Comparison of ENCODE assay signal across 4 fruit fly cellular contexts in the genomic region with DNA sequence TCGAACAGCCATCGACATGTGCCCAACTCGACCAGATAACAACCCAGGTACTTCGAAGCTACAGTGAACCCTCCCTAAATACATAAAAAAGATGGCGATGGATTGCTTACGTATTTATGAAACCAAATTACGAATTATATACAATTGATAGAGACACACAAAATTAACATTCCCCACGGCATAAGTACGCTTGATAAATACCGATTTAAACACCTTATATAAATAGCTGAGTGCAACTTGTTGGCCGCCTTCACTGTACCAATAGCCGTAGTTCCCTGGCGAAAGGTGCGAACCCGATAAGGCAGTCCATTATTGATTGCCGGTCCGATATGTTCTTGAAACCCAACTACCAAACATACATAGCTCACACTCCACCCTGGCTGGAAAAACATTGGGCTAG.
TF ChIP-seq lines count a peak whose summit lies in the region.

No protein-coding gene starts in this region.

- TF ChIP-seq CTCF in whole organism, embryonic (GFP tag; optimal IDR thresholded peaks at IDR 0.05; lab: Kevin White, UChicago): no peak

TF ChIP-seq in whole organism, adult, 20 proteins besides CTCF, POLR2A, EP300 and RAD21:
- TF ChIP-seq ovo (GFP tag; optimal IDR thresholded peaks at IDR 0.05; lab: Kevin White, UChicago) (no peak), cnc (optimal IDR thresholded peaks at IDR 0.05; lab: Kevin White, UChicago) (no peak), kay (GFP tag; lab: Kevin White, UChicago; ENCODE audit: borderline replicate concordance) (no peak), CG5204 (GFP tag; optimal IDR thresholded peaks at IDR 0.05; lab: Kevin White, UChicago) (no peak), pad (GFP tag; optimal IDR thresholded peaks at IDR 0.05; lab: Kevin White, UChicago) (no peak), cic (GFP tag; optimal IDR thresholded peaks at IDR 0.05; lab: Kevin White, UChicago) (no peak), CG1620 (GFP tag; optimal IDR thresholded peaks at IDR 0.05; lab: Kevin White, UChicago) (no peak), CG33017 (tag; optimal IDR thresholded peaks at IDR 0.05; lab: Kevin White, UChicago) (no peak), CG11617 (GFP tag; optimal IDR thresholded peaks at IDR 0.05; lab: Kevin White, UChicago) (peak; percentile 23), Clk (GFP tag; optimal IDR thresholded peaks at IDR 0.05; lab: Kevin White, UChicago) (no peak), CG7045 (GFP tag; optimal IDR thresholded peaks at IDR 0.05; lab: Kevin White, UChicago) (no peak), toe (GFP tag; optimal IDR thresholded peaks at IDR 0.05; lab: Kevin White, UChicago) (no peak), Hr96 (GFP tag; optimal IDR thresholded peaks at IDR 0.05; lab: Kevin White, UChicago) (peak; percentile 55), tj (GFP tag; optimal IDR thresholded peaks at IDR 0.05; lab: Kevin White, UChicago) (no peak), CG7101 (tag; optimal IDR thresholded peaks at IDR 0.05; lab: Kevin White, UChicago) (peak; percentile 34), CG14711 (tag; optimal IDR thresholded peaks at IDR 0.05; lab: Kevin White, UChicago) (peak; percentile 1), Mnt (GFP tag; optimal IDR thresholded peaks at IDR 0.05; lab: Kevin White, UChicago) (peak; percentile 40), CG12768 (GFP tag; optimal IDR thresholded peaks at IDR 0.05; lab: Kevin White, UChicago) (no peak), Crg-1 (GFP tag; optimal IDR thresholded peaks at IDR 0.05; lab: Kevin White, UChicago) (no peak), bab1 (GFP tag; optimal IDR thresholded peaks at IDR 0.05; lab: Kevin White, UChicago) (no peak)

TF ChIP-seq in whole organism, embryonic, 481 proteins besides CTCF, POLR2A, EP300 and RAD21 (continues in another document):
- TF ChIP-seq CG10543 (GFP tag; optimal IDR thresholded peaks at IDR 0.05; lab: Kevin White, UChicago): peak; percentile 62
- TF ChIP-seq crp (GFP tag; optimal IDR thresholded peaks at IDR 0.05; lab: Kevin White, UChicago): no peak
- TF ChIP-seq CG2889 (GFP tag; IDR thresholded peaks at IDR 0.05; lab: Robert Waterston, UW): no peak
- TF ChIP-seq CG11456 (GFP tag; IDR thresholded peaks at IDR 0.05; lab: Robert Waterston, UW): 0 out of 3 replicates have a peak, but pooled peaks have one; percentile 50
- no peak for TF ChIP-seq unc-4 (GFP tag; IDR thresholded peaks at IDR 0.05; lab: Robert Waterston, UW; ENCODE audit: partially characterized antibody)
- TF ChIP-seq CG4328 (GFP tag; optimal IDR thresholded peaks at IDR 0.05; lab: Kevin White, UChicago): no peak
- no peak for TF ChIP-seq gt (GFP tag; IDR thresholded peaks at IDR 0.05; lab: Robert Waterston, UW)
- TF ChIP-seq CG6813 (GFP tag; optimal IDR thresholded peaks at IDR 0.05; lab: Kevin White, UChicago): peak; percentile 40
- peak; percentile 55 for TF ChIP-seq slbo (GFP tag; IDR thresholded peaks at IDR 0.05; lab: Robert Waterston, UW)
- TF ChIP-seq Opbp (GFP tag; IDR thresholded peaks at IDR 0.05; lab: Robert Waterston, UW; ENCODE audit: partially characterized antibody): no peak
- no peak for TF ChIP-seq gsb (GFP tag; IDR thresholded peaks at IDR 0.05; lab: Robert Waterston, UW)
- TF ChIP-seq CG18599 (GFP tag; optimal IDR thresholded peaks at IDR 0.05; lab: Kevin White, UChicago): peak; percentile 68
- peak; percentile 9 for TF ChIP-seq CG8924 (tag; optimal IDR thresholded peaks at IDR 0.05; lab: Kevin White, UChicago)
- no peak for TF ChIP-seq gsb-n (tag; optimal IDR thresholded peaks at IDR 0.05; lab: Kevin White, UChicago)
- no peak for TF ChIP-seq inv (GFP tag; IDR thresholded peaks at IDR 0.05; lab: Robert Waterston, UW; ENCODE audit: partially characterized antibody)
- TF ChIP-seq Neu2 (GFP tag; optimal IDR thresholded peaks at IDR 0.05; lab: Kevin White, UChicago; ENCODE audit: borderline replicate concordance): no peak
- TF ChIP-seq eve (GFP tag; optimal IDR thresholded peaks at IDR 0.05; lab: Kevin White, UChicago): no peak
- no peak for TF ChIP-seq ranshi (GFP tag; IDR thresholded peaks at IDR 0.05; lab: Robert Waterston, UW)
- no peak for TF ChIP-seq gcm (GFP tag; optimal IDR thresholded peaks at IDR 0.05; lab: Kevin White, UChicago)
- TF ChIP-seq ftz-f1 (GFP tag; optimal IDR thresholded peaks at IDR 0.05; lab: Kevin White, UChicago): no peak
- no peak for TF ChIP-seq CG1832 (GFP tag; optimal IDR thresholded peaks at IDR 0.05; lab: Kevin White, UChicago)
- TF ChIP-seq CG30403 (GFP tag; optimal IDR thresholded peaks at IDR 0.05; lab: Kevin White, UChicago): peak; percentile 18
- no peak for TF ChIP-seq Lpt (GFP tag; optimal IDR thresholded peaks at IDR 0.05; lab: Kevin White, UChicago)

TF ChIP-seq in whole organism, prepupa, 60 proteins besides CTCF, POLR2A, EP300 and RAD21:
- TF ChIP-seq CG31627 (GFP tag; optimal IDR thresholded peaks at IDR 0.05; lab: Kevin White, UChicago): peak; percentile 16
- TF ChIP-seq ss (GFP tag; optimal IDR thresholded peaks at IDR 0.05; lab: Kevin White, UChicago): no peak
- TF ChIP-seq Eip78C (GFP tag; lab: Kevin White, UChicago): peak; percentile 46
- no peak for TF ChIP-seq acj6 (GFP tag; optimal IDR thresholded peaks at IDR 0.05; lab: Kevin White, UChicago)
- no peak for TF ChIP-seq Blimp-1 (GFP tag; optimal IDR thresholded peaks at IDR 0.05; lab: Kevin White, UChicago)
- no peak for TF ChIP-seq OdsH (GFP tag; optimal IDR thresholded peaks at IDR 0.05; lab: Kevin White, UChicago)
- TF ChIP-seq Hr39 (GFP tag; optimal IDR thresholded peaks at IDR 0.05; lab: Kevin White, UChicago): peak; percentile 38
- no peak for TF ChIP-seq esn (GFP tag; optimal IDR thresholded peaks at IDR 0.05; lab: Kevin White, UChicago)
- TF ChIP-seq svp (GFP tag; lab: Kevin White, UChicago): peak; percentile 62
- no peak for TF ChIP-seq eg (GFP tag; IDR thresholded peaks at IDR 0.05; lab: Robert Waterston, UW)
- no peak for TF ChIP-seq dsx (GFP tag; optimal IDR thresholded peaks at IDR 0.05; lab: Kevin White, UChicago; ENCODE audit: poor library complexity, severe bottlenecking)
- no peak for TF ChIP-seq spab (GFP tag; optimal IDR thresholded peaks at IDR 0.05; lab: Kevin White, UChicago)

TF ChIP-seq in whole organism, wandering third instar larva, 38 proteins besides CTCF, POLR2A, EP300 and RAD21:
- peak in 1 of 2 experiments; percentile 55 for TF ChIP-seq foxo (GFP tag; optimal IDR thresholded peaks at IDR 0.05; lab: Kevin White, UChicago)
- peak; percentile 21 for TF ChIP-seq br (GFP tag; optimal IDR thresholded peaks at IDR 0.05; lab: Kevin White, UChicago)
- TF ChIP-seq fru (GFP tag; optimal IDR thresholded peaks at IDR 0.05; lab: Kevin White, UChicago): peak; percentile 31
- TF ChIP-seq GATAd (GFP tag; optimal IDR thresholded peaks at IDR 0.05; lab: Kevin White, UChicago): no peak
- peak; percentile 33 for TF ChIP-seq rgr (GFP tag; optimal IDR thresholded peaks at IDR 0.05; lab: Kevin White, UChicago)
- no peak for TF ChIP-seq Abd-B (GFP tag; optimal IDR thresholded peaks at IDR 0.05; lab: Kevin White, UChicago)
- peak; percentile 44 for TF ChIP-seq OdsH (GFP tag; optimal IDR thresholded peaks at IDR 0.05; lab: Kevin White, UChicago)
- TF ChIP-seq ey (GFP tag; optimal IDR thresholded peaks at IDR 0.05; lab: Kevin White, UChicago): peak; percentile 34
- no peak for TF ChIP-seq Dfd (GFP tag; optimal IDR thresholded peaks at IDR 0.05; lab: Kevin White, UChicago)
- peak; percentile 51 for TF ChIP-seq h (GFP tag; optimal IDR thresholded peaks at IDR 0.05; lab: Kevin White, UChicago)
